Fruit fly (Drosophila melanogaster) whole organism, embryonic: Measurements from ENCODE around the gene CG4854.

Source experiments
- C15 ChIP-seq: fragments of 200-800 bp; sonication (Bioruptor generic); IDR thresholded peaks from 3 replicates; pipeline ENCODE4 v1.3.6; 2022; ENCODE audit warnings: missing biosample characterization, missing genetic modification characterization
- CG10321 ChIP-seq: fragments of 200-800 bp; sonication (Bioruptor generic); IDR thresholded peaks from 2 replicates; pipeline ENCODE4 v1.3.6; 2022; ENCODE audit warnings: missing biosample characterization, missing genetic modification characterization
- CG10366 ChIP-seq: fragments of 200-800 bp; sonication (Bioruptor generic); IDR thresholded peaks from 2 replicates; pipeline ENCODE4 v1.3.6; 2022; ENCODE audit warnings: missing biosample characterization, missing genetic modification characterization
- CG12236 ChIP-seq: fragments of 200-800 bp; sonication (Bioruptor generic); optimal IDR thresholded peaks from 2 replicates; lab custom pipeline; 2016; ENCODE audit warnings: missing biosample characterization, missing genetic modification characterization
- CG13894 ChIP-seq: fragments of 200-800 bp; sonication (Bioruptor generic); optimal IDR thresholded peaks from 3 replicates; lab custom pipeline; 2018; ENCODE audit warnings: missing biosample characterization, mild to moderate bottlenecking, missing genetic modification characterization, moderate library complexity
- CG15073 ChIP-seq: fragments of 200-800 bp; sonication (Bioruptor generic); optimal IDR thresholded peaks from 2 replicates; lab custom pipeline; 2016; ENCODE audit warnings: missing biosample characterization, missing genetic modification characterization
- CG15696 ChIP-seq: fragments of 200-800 bp; sonication (Bioruptor generic); optimal IDR thresholded peaks from 2 replicates; lab custom pipeline; 2019; ENCODE audit warnings: missing biosample characterization, mild to moderate bottlenecking, missing genetic modification characterization, moderate library complexity
- CG1647 ChIP-seq: fragments of 200-800 bp; sonication (Bioruptor generic); optimal IDR thresholded peaks from 3 replicates; lab custom pipeline; 2016; ENCODE audit warnings: missing biosample characterization, missing genetic modification characterization
- CG32772 ChIP-seq: fragments of 200-800 bp; sonication (Bioruptor generic); IDR thresholded peaks from 2 replicates; pipeline ENCODE4 v1.3.6; 2022; ENCODE audit warnings: missing biosample characterization, missing genetic modification characterization
- CG34376 ChIP-seq: fragments of 200-800 bp; sonication (Bioruptor generic); optimal IDR thresholded peaks from 2 replicates; lab custom pipeline; 2018; ENCODE audit warnings: missing biosample characterization, mild to moderate bottlenecking, missing genetic modification characterization
- CG4730 ChIP-seq: fragments of 200-800 bp; sonication (Bioruptor generic); IDR thresholded peaks from 2 replicates; pipeline ENCODE4 v1.3.6; 2022; ENCODE audit warnings: missing biosample characterization, missing genetic modification characterization
- CG5180 ChIP-seq: fragments of 200-800 bp; sonication (Bioruptor generic); optimal IDR thresholded peaks from 3 replicates; lab custom pipeline; 2017; ENCODE audit warnings: missing biosample characterization, missing genetic modification characterization, mild to moderate bottlenecking, moderate library complexity, missing genetic modification reagents
- CG8924 ChIP-seq: fragments of 200-800 bp; optimal IDR thresholded peaks from 3 replicates; lab custom pipeline; 2019; ENCODE audit warnings: missing biosample characterization, mild to moderate bottlenecking, missing genetic modification characterization, moderate library complexity
- CG8944 ChIP-seq: fragments of 200-800 bp; sonication (Bioruptor generic); optimal IDR thresholded peaks from 3 replicates; lab custom pipeline; 2016; ENCODE audit warnings: missing biosample characterization, missing genetic modification characterization
- CG9437 ChIP-seq: fragments of 200-800 bp; sonication (Bioruptor generic); optimal IDR thresholded peaks from 2 replicates; lab custom pipeline; 2018; ENCODE audit warnings: missing biosample characterization, mild to moderate bottlenecking, missing genetic modification characterization
- CrebB ChIP-seq: fragments of 200-800 bp; sonication (Bioruptor generic); optimal IDR thresholded peaks from 3 replicates; lab custom pipeline; 2018; ENCODE audit warnings: missing biosample characterization, mild to moderate bottlenecking, missing genetic modification characterization
- D19B ChIP-seq: fragments of 200-800 bp; sonication (Bioruptor generic); optimal IDR thresholded peaks from 2 replicates; lab custom pipeline; 2017; ENCODE audit warnings: missing biosample characterization, mild to moderate bottlenecking, missing genetic modification characterization
- Dfd ChIP-seq, 2 experiments: fragments of >200 bp; optimal IDR thresholded peaks; 2 replicates each; lab custom pipeline; 2017; ENCODE audit warnings: missing biosample characterization in 2 of 2, missing genetic modification characterization in 2 of 2
- Drgx ChIP-seq: fragments of 200-800 bp; sonication (Bioruptor generic); IDR thresholded peaks from 2 replicates; pipeline ENCODE4 v1.3.6; 2022; ENCODE audit warnings: missing biosample characterization, missing genetic modification characterization
- E2f1 ChIP-seq: fragments of 200-800 bp; sonication (Bioruptor generic); IDR thresholded peaks from 2 replicates; pipeline ENCODE4 v1.3.6; 2022; ENCODE audit warnings: missing biosample characterization, missing genetic modification characterization
- H15 ChIP-seq: fragments of 200-800 bp; sonication (Bioruptor generic); IDR thresholded peaks from 3 replicates; pipeline ENCODE4 v1.3.6; 2022; ENCODE audit warnings: missing biosample characterization, missing genetic modification characterization
- NK7.1 ChIP-seq: fragments of 200-800 bp; sonication (Bioruptor generic); optimal IDR thresholded peaks from 3 replicates; lab custom pipeline; 2016; ENCODE audit warnings: missing biosample characterization, missing genetic modification characterization
- Pdp1 ChIP-seq, 2 experiments: fragments of 200-800 bp; sonication (Bioruptor generic); optimal IDR thresholded peaks; 3 replicates each; lab custom pipeline; 2016; ENCODE audit warnings: missing biosample characterization in 2 of 2, missing genetic modification characterization in 2 of 2, mild to moderate bottlenecking in 1 of 2, moderate library complexity in 1 of 2
- Sox102F ChIP-seq: fragments of 200-800 bp; sonication (Bioruptor generic); optimal IDR thresholded peaks from 2 replicates; lab custom pipeline; 2018; ENCODE audit warnings: missing biosample characterization, mild to moderate bottlenecking, missing genetic modification characterization, moderate library complexity
- Trl ChIP-seq, 3 experiments: fragments of >200 bp in 2 of 3; fragments of 200-800 bp in 1 of 3; sonication (Bioruptor generic) in 1 of 3; optimal IDR thresholded peaks; 2 replicates in 1 of 3; 3 replicates in 2 of 3; lab custom pipeline; 2016 to 2017; ENCODE audit warnings: missing biosample characterization in 1 of 3, missing genetic modification characterization in 1 of 3
- Usf ChIP-seq: fragments of 200-800 bp; sonication (Bioruptor generic); optimal IDR thresholded peaks from 2 replicates; lab custom pipeline; 2017; ENCODE audit warnings: missing genotype, missing biosample characterization, missing genetic modification characterization
- Vsx1 ChIP-seq: fragments of 200-800 bp; sonication (Bioruptor generic); optimal IDR thresholded peaks from 2 replicates; lab custom pipeline; 2017; ENCODE audit warnings: missing biosample characterization, mild to moderate bottlenecking, missing genetic modification characterization, missing genetic modification reagents
- ase ChIP-seq: fragments of 200-800 bp; sonication (Bioruptor generic); IDR thresholded peaks from 3 replicates; pipeline ENCODE4 v1.3.6; 2022; ENCODE audit warnings: missing biosample characterization, missing genetic modification characterization
- ash1 ChIP-seq: fragments of 200-800 bp; sonication (Bioruptor generic); optimal IDR thresholded peaks from 2 replicates; lab custom pipeline; 2018; ENCODE audit warnings: missing biosample characterization, mild to moderate bottlenecking, missing genetic modification characterization
- bab2 ChIP-seq: fragments of 200-800 bp; sonication (Bioruptor generic); optimal IDR thresholded peaks from 2 replicates; lab custom pipeline; 2016; ENCODE audit warnings: missing biosample characterization, missing genetic modification characterization
- bbx ChIP-seq: fragments of 200-800 bp; sonication (Bioruptor generic); IDR thresholded peaks from 2 replicates; pipeline ENCODE4 v1.3.6; 2022; ENCODE audit warnings: missing biosample characterization, missing genetic modification characterization; ENCODE audit not compliant: partially characterized antibody
- chinmo ChIP-seq: fragments of 200-800 bp; sonication (Bioruptor generic); IDR thresholded peaks from 4 replicates; pipeline ENCODE4 v1.3.6; 2022; ENCODE audit warnings: missing biosample characterization, missing genetic modification characterization; ENCODE audit not compliant: partially characterized antibody
- chn ChIP-seq: fragments of 200-800 bp; sonication (Bioruptor generic); optimal IDR thresholded peaks from 2 replicates; lab custom pipeline; 2016; ENCODE audit warnings: missing biosample characterization, missing genetic modification characterization
- dan ChIP-seq: fragments of 200-800 bp; sonication (Bioruptor generic); IDR thresholded peaks from 2 replicates; pipeline ENCODE4 v1.3.6; 2022; ENCODE audit warnings: missing biosample characterization, missing genetic modification characterization
- dati ChIP-seq: fragments of 200-800 bp; sonication (Bioruptor generic); IDR thresholded peaks from 2 replicates; pipeline ENCODE4 v1.3.6; 2022; ENCODE audit warnings: missing biosample characterization, missing genetic modification characterization
- dmrt11E ChIP-seq: fragments of 200-800 bp; sonication (Bioruptor generic); optimal IDR thresholded peaks from 3 replicates; lab custom pipeline; 2018; ENCODE audit warnings: missing biosample characterization, mild to moderate bottlenecking, missing genetic modification characterization, moderate library complexity
- dpn ChIP-seq, 2 experiments: fragments of 200-800 bp; sonication (Bioruptor generic); optimal IDR thresholded peaks; 3 replicates each; lab custom pipeline; 2016; ENCODE audit warnings: missing biosample characterization in 2 of 2, missing genetic modification characterization in 2 of 2
- fd64A ChIP-seq: fragments of 200-800 bp; sonication (Bioruptor generic); optimal IDR thresholded peaks from 3 replicates; lab custom pipeline; 2018; ENCODE audit warnings: missing biosample characterization, mild to moderate bottlenecking, missing genetic modification characterization
- hth ChIP-seq: fragments of >200 bp; optimal IDR thresholded peaks from 2 replicates; lab custom pipeline; 2017; ENCODE audit warnings: inconsistent platforms
- otp ChIP-seq: fragments of 200-800 bp; sonication (Bioruptor generic); IDR thresholded peaks from 3 replicates; pipeline ENCODE4, ENCODE4 v1.3.6; 2022; ENCODE audit warnings: missing biosample characterization, missing genetic modification characterization
- peb ChIP-seq: fragments of 200-800 bp; sonication (Bioruptor generic); IDR thresholded peaks from 2 replicates; pipeline ENCODE4 v1.3.6; 2022; ENCODE audit warnings: missing biosample characterization, missing genetic modification characterization
- pnt ChIP-seq: fragments of 200-800 bp; sonication (Bioruptor generic); optimal IDR thresholded peaks from 3 replicates; lab custom pipeline; 2016; ENCODE audit warnings: missing biosample characterization, missing genetic modification characterization
- pros ChIP-seq: fragments of 200-800 bp; sonication (Bioruptor generic); optimal IDR thresholded peaks from 3 replicates; lab custom pipeline; 2019; ENCODE audit warnings: missing biosample characterization, mild to moderate bottlenecking, missing genetic modification characterization, moderate library complexity
- pum ChIP-seq: fragments of 200-800 bp; sonication (Bioruptor generic); optimal IDR thresholded peaks from 2 replicates; lab custom pipeline; 2016; ENCODE audit warnings: missing biosample characterization, missing genetic modification characterization
- pzg ChIP-seq: fragments of 200-800 bp; sonication (Bioruptor generic); optimal IDR thresholded peaks from 3 replicates; lab custom pipeline; 2018; ENCODE audit warnings: missing biosample characterization, mild to moderate bottlenecking, missing genetic modification characterization, moderate library complexity
- sd ChIP-seq: fragments of 200-800 bp; sonication (Bioruptor generic); optimal IDR thresholded peaks from 3 replicates; lab custom pipeline; 2018; ENCODE audit warnings: missing biosample characterization, mild to moderate bottlenecking, missing genetic modification characterization, moderate library complexity
- slp2 ChIP-seq: fragments of 200-800 bp; sonication (Bioruptor generic); optimal IDR thresholded peaks from 2 replicates; lab custom pipeline; 2016; ENCODE audit warnings: missing biosample characterization, missing genetic modification characterization
- toy ChIP-seq: fragments of 200-800 bp; sonication (Bioruptor generic); IDR thresholded peaks from 2 replicates; pipeline ENCODE4 v1.3.6; 2022; ENCODE audit warnings: missing biosample characterization, missing genetic modification characterization
- trem ChIP-seq: fragments of 200-800 bp; optimal IDR thresholded peaks from 3 replicates; lab custom pipeline; 2019; ENCODE audit warnings: missing biosample characterization, mild to moderate bottlenecking, missing genetic modification characterization, moderate library complexity
- trh ChIP-seq: fragments of 200-800 bp; sonication (Bioruptor generic); optimal IDR thresholded peaks from 2 replicates; lab custom pipeline; 2016; ENCODE audit warnings: missing biosample characterization, missing genetic modification characterization
- tx ChIP-seq: fragments of 200-800 bp; sonication (Bioruptor generic); optimal IDR thresholded peaks from 2 replicates; lab custom pipeline; 2016; ENCODE audit warnings: missing biosample characterization, missing genetic modification characterization

The CG4854 gene

dm6 chr3R:19999474-19999873 lies 28.4 kb upstream of the CG4854 start (continued):
- no peak for TF ChIP-seq pum (GFP tag; lab: Kevin White, UChicago)
- peak; percentile 68; the same call in 1 of the 3 replicates for TF ChIP-seq C15 (GFP tag; lab: Robert Waterston, UW)
- peak; percentile 58 for TF ChIP-seq CG9437 (GFP tag; lab: Kevin White, UChicago)
- TF ChIP-seq CG1647 (GFP tag; lab: Kevin White, UChicago) = no peak
- TF ChIP-seq CG8924 = peak; percentile 90
- TF ChIP-seq dan (GFP tag; lab: Robert Waterston, UW) = no peak; the same call in 1 of the 2 replicates
- TF ChIP-seq D19B (GFP tag; lab: Kevin White, UChicago) = peak; percentile 91
- no peak for TF ChIP-seq bbx (GFP tag; lab: Robert Waterston, UW)
- TF ChIP-seq pzg = no peak
- peak; percentile 10 for TF ChIP-seq Usf (GFP tag; lab: Kevin White, UChicago)
- no peak for TF ChIP-seq dati (GFP tag; lab: Robert Waterston, UW)
- TF ChIP-seq CG32772 (GFP tag; lab: Robert Waterston, UW) = peak; percentile 85
- TF ChIP-seq Sox102F (GFP tag; lab: Kevin White, UChicago) = peak; percentile 92
- peak; percentile 63 for TF ChIP-seq CrebB (tag; lab: Kevin White, UChicago)
- peak in 1 of 2 experiments; percentile 73 for TF ChIP-seq dpn (GFP tag; optimal IDR thresholded peaks at IDR 0.05; lab: Kevin White, UChicago)
- TF ChIP-seq trh = no peak
- peak; percentile 65 for TF ChIP-seq CG10366 (GFP tag; lab: Robert Waterston, UW)
- TF ChIP-seq otp = peak; percentile 85
- TF ChIP-seq pnt = no peak
- peak; percentile 21 for TF ChIP-seq CG15073 (GFP tag; lab: Kevin White, UChicago)
- TF ChIP-seq NK7.1 (GFP tag; lab: Kevin White, UChicago) = no peak
- TF ChIP-seq Vsx1 (GFP tag; lab: Kevin White, UChicago) = peak; percentile 44
- peak; percentile 36 for TF ChIP-seq CG5180 (GFP tag; lab: Kevin White, UChicago)
- TF ChIP-seq tx (GFP tag; lab: Kevin White, UChicago) = no peak
- peak; percentile 89 for TF ChIP-seq CG15696 (tag; lab: Kevin White, UChicago)
- no peak for TF ChIP-seq bab2
- TF ChIP-seq slp2 (GFP tag; lab: Kevin White, UChicago) = no peak
- TF ChIP-seq ash1 (GFP tag; lab: Kevin White, UChicago) = no peak
- TF ChIP-seq chn (GFP tag; lab: Kevin White, UChicago) = peak; percentile 19
- TF ChIP-seq Trl (optimal IDR thresholded peaks at IDR 0.05; lab: Kevin White, UChicago) = no peak
- TF ChIP-seq Trl (GFP tag; optimal IDR thresholded peaks at IDR 0.05; lab: Kevin White, UChicago) = peak; percentile 14
- TF ChIP-seq chinmo (GFP tag; lab: Robert Waterston, UW) = no peak
- TF ChIP-seq toy (GFP tag; lab: Robert Waterston, UW) = peak; percentile 69
- peak; percentile 80 for TF ChIP-seq E2f1
- no peak for TF ChIP-seq CG8944 (GFP tag; lab: Kevin White, UChicago)
- peak; percentile 63 for TF ChIP-seq CG13894 (tag; lab: Kevin White, UChicago)
- TF ChIP-seq trem (tag; lab: Kevin White, UChicago) = peak; percentile 71
- no peak for TF ChIP-seq pros (GFP tag; lab: Kevin White, UChicago)
- peak; percentile 77 for TF ChIP-seq CG4730 (GFP tag; lab: Robert Waterston, UW)
- TF ChIP-seq CG10321 (GFP tag; lab: Robert Waterston, UW) = 0 out of 2 replicates have a peak, but pooled peaks have one; percentile 25
- TF ChIP-seq Drgx (GFP tag; lab: Robert Waterston, UW) = peak; percentile 88
- peak; percentile 77 for TF ChIP-seq peb (GFP tag; lab: Robert Waterston, UW)
- peak; percentile 48; the same call in 1 of the 3 replicates for TF ChIP-seq H15 (GFP tag; lab: Robert Waterston, UW)
- TF ChIP-seq hth (lab: Kevin White, UChicago) = no peak
- TF ChIP-seq CG34376 = no peak
- TF ChIP-seq Dfd (GFP tag; optimal IDR thresholded peaks at IDR 0.05; lab: Kevin White, UChicago) = no peak
- TF ChIP-seq dmrt11E (tag; lab: Kevin White, UChicago) = peak; percentile 88
- TF ChIP-seq CG12236 = no peak
- TF ChIP-seq sd (tag; lab: Kevin White, UChicago) = peak; percentile 50
- peak; percentile 20 for TF ChIP-seq fd64A (GFP tag; lab: Kevin White, UChicago)
- TF ChIP-seq Pdp1 (GFP tag; optimal IDR thresholded peaks at IDR 0.05; lab: Kevin White, UChicago) = peak in 1 of 2 experiments; percentile 26
- 0 out of 3 replicates have a peak, but pooled peaks have one; percentile 53 for TF ChIP-seq ase (GFP tag; lab: Robert Waterston, UW)
